Worm (Caenorhabditis elegans): ENCODE results near the gene F21C10.6.

The F21C10.6 gene

ce11 chrV:9152339-9152738, 28.1 kb downstream of the F21C10.6 start:
- TF ChIP-seq F13C5.2 (tag; optimal IDR thresholded peaks at IDR 0.05) (no peak), ama-1 (optimal IDR thresholded peaks at IDR 0.05) (no peak)

ce11 chrV:9154772-9155171, 30.5 kb downstream of the F21C10.6 start, which contains the start of gene B0222.5:
TSS of gene B0222.5 (minus strand) at chrV:9154872.
- TF ChIP-seq aly-1 (tag; optimal IDR thresholded peaks at IDR 0.05) (no peak), F13C5.2 (tag; optimal IDR thresholded peaks at IDR 0.05) (no peak), tbx-37 (GFP tag; conservative IDR thresholded peaks at IDR 0.05) (no peak), B0310.2 (tag; optimal IDR thresholded peaks at IDR 0.05) (no peak), ets-7 (tag; optimal IDR thresholded peaks at IDR 0.05) (no peak), tra-4 (tag; optimal IDR thresholded peaks at IDR 0.05) (no peak), ama-1 (optimal IDR thresholded peaks at IDR 0.05) (no peak), flt-1 (GFP tag; IDR thresholded peaks at IDR 0.05) (no peak), tbx-11 (GFP tag; IDR thresholded peaks at IDR 0.05) (no peak), pes-1 (GFP tag; IDR thresholded peaks at IDR 0.05) (no peak), hmg-4 (GFP tag; optimal IDR thresholded peaks at IDR 0.05) (no peak), hmbx-1 (tag; optimal IDR thresholded peaks at IDR 0.05) (no peak), ceh-36 (tag; optimal IDR thresholded peaks at IDR 0.05) (no peak)

ce11 chrV:9155616-9156015, 31.3 kb downstream of the F21C10.6 start:
- no peak for TF ChIP-seq F13C5.2 (tag; optimal IDR thresholded peaks at IDR 0.05)
- no peak for TF ChIP-seq pes-1 (GFP tag; IDR thresholded peaks at IDR 0.05)
- no peak for TF ChIP-seq sea-1 (GFP tag; conservative IDR thresholded peaks at IDR 0.05)
- no peak for TF ChIP-seq flt-1 (GFP tag; IDR thresholded peaks at IDR 0.05)
- no peak for TF ChIP-seq tbx-37 (GFP tag; conservative IDR thresholded peaks at IDR 0.05)
- TF ChIP-seq tra-4 (tag; optimal IDR thresholded peaks at IDR 0.05) = no peak
- TF ChIP-seq B0310.2 (tag; optimal IDR thresholded peaks at IDR 0.05) = no peak
- no peak for TF ChIP-seq scrt-1 (GFP tag; IDR thresholded peaks at IDR 0.05)
- TF ChIP-seq ets-7 (tag; optimal IDR thresholded peaks at IDR 0.05) = no peak
- no peak for TF ChIP-seq hnd-1 (tag; optimal IDR thresholded peaks at IDR 0.05)
- TF ChIP-seq ceh-13 (GFP tag; optimal IDR thresholded peaks at IDR 0.05) = no peak
- TF ChIP-seq hmbx-1 (tag; optimal IDR thresholded peaks at IDR 0.05) = no peak
- no peak for TF ChIP-seq hmg-4 (GFP tag; optimal IDR thresholded peaks at IDR 0.05)
- TF ChIP-seq aly-1 (tag; optimal IDR thresholded peaks at IDR 0.05) = no peak
- TF ChIP-seq ceh-36 (tag; optimal IDR thresholded peaks at IDR 0.05) = no peak
- no peak for TF ChIP-seq tbx-11 (GFP tag; IDR thresholded peaks at IDR 0.05)
- TF ChIP-seq ama-1 (optimal IDR thresholded peaks at IDR 0.05) = no peak

ce11 chrV:9156679-9157078, 32.4 kb downstream of the F21C10.6 start, which contains the start of gene B0222.15:
TSS of gene B0222.15 (minus strand) at chrV:9156779.
- TF ChIP-seq hmg-4 (GFP tag; optimal IDR thresholded peaks at IDR 0.05) = no peak
- TF ChIP-seq ets-7 (tag; optimal IDR thresholded peaks at IDR 0.05) = no peak
- no peak for TF ChIP-seq sea-1 (GFP tag; conservative IDR thresholded peaks at IDR 0.05)
- TF ChIP-seq scrt-1 (GFP tag; IDR thresholded peaks at IDR 0.05) = no peak
- no peak for TF ChIP-seq pes-1 (GFP tag; IDR thresholded peaks at IDR 0.05)
- TF ChIP-seq flt-1 (GFP tag; IDR thresholded peaks at IDR 0.05) = no peak

ce11 chrV:9157597-9157996, 33.3 kb downstream of the F21C10.6 start:
- TF ChIP-seq aly-1 (tag; optimal IDR thresholded peaks at IDR 0.05) = no peak
- TF ChIP-seq B0310.2 (tag; optimal IDR thresholded peaks at IDR 0.05) = no peak
- no peak for TF ChIP-seq ceh-36 (tag; optimal IDR thresholded peaks at IDR 0.05)
- no peak for TF ChIP-seq flt-1 (GFP tag; IDR thresholded peaks at IDR 0.05)
- no peak for TF ChIP-seq hmg-4 (GFP tag; optimal IDR thresholded peaks at IDR 0.05)
- no peak for TF ChIP-seq ets-7 (tag; optimal IDR thresholded peaks at IDR 0.05)
- no peak for TF ChIP-seq hmbx-1 (tag; optimal IDR thresholded peaks at IDR 0.05)
- no peak for TF ChIP-seq pes-1 (GFP tag; IDR thresholded peaks at IDR 0.05)
- no peak for TF ChIP-seq tbx-11 (GFP tag; IDR thresholded peaks at IDR 0.05)

- TF ChIP-seq hnd-1 (tag; optimal IDR thresholded peaks at IDR 0.05) (no peak), ama-1 (optimal IDR thresholded peaks at IDR 0.05) (no peak), tbx-37 (GFP tag; conservative IDR thresholded peaks at IDR 0.05) (no peak), ceh-36 (tag; optimal IDR thresholded peaks at IDR 0.05) (no peak), B0310.2 (tag; optimal IDR thresholded peaks at IDR 0.05) (no peak), tbx-11 (GFP tag; IDR thresholded peaks at IDR 0.05) (no peak), flt-1 (GFP tag; IDR thresholded peaks at IDR 0.05) (no peak), tra-4 (tag; optimal IDR thresholded peaks at IDR 0.05) (no peak), ceh-13 (GFP tag; optimal IDR thresholded peaks at IDR 0.05) (no peak), aly-1 (tag; optimal IDR thresholded peaks at IDR 0.05) (no peak)
Observed at ce11 chrV:9160224-9160886, 36.1 kb downstream of the F21C10.6 start, which contains the start of gene col-144. TSS of gene col-144 (minus strand) at chrV:9160642.

- no peak for TF ChIP-seq ets-7 (tag; optimal IDR thresholded peaks at IDR 0.05)
- no peak for TF ChIP-seq scrt-1 (GFP tag; IDR thresholded peaks at IDR 0.05)
- TF ChIP-seq F13C5.2 (tag; optimal IDR thresholded peaks at IDR 0.05) = no peak
- no peak for TF ChIP-seq hmbx-1 (tag; optimal IDR thresholded peaks at IDR 0.05)
- no peak for TF ChIP-seq pes-1 (GFP tag; IDR thresholded peaks at IDR 0.05)
- no peak for TF ChIP-seq ama-1 (optimal IDR thresholded peaks at IDR 0.05)
- no peak for TF ChIP-seq hnd-1 (tag; optimal IDR thresholded peaks at IDR 0.05)
- no peak for TF ChIP-seq sea-1 (GFP tag; conservative IDR thresholded peaks at IDR 0.05)
- TF ChIP-seq ceh-36 (tag; optimal IDR thresholded peaks at IDR 0.05) = no peak
- no peak for TF ChIP-seq flt-1 (GFP tag; IDR thresholded peaks at IDR 0.05)
Observed at ce11 chrV:9162118-9162729, 37.9 kb downstream of the F21C10.6 start.

Data from whole organism, early embryonic.